Fruit fly (Drosophila melanogaster): ENCODE data around the gene CG5177.
A peak's percentile ranks its signal among the peaks of the same experiment; 100 is the strongest.

Gene CG5177

dm6 chr2L:7407638-7408037 lies 2.6 kb downstream of the CG5177 start:
- TF ChIP-seq dl (GFP tag; optimal IDR thresholded peaks at IDR 0.05; ENCODE audit: insufficient read depth in 1 of 2, partially characterized antibody in 2 of 2) (no peak), Rel (GFP tag; optimal IDR thresholded peaks at IDR 0.05) (no peak), Rel (tag; optimal IDR thresholded peaks at IDR 0.05) (no peak), sage (GFP tag; optimal IDR thresholded peaks at IDR 0.05) (no peak), OdsH (GFP tag; optimal IDR thresholded peaks at IDR 0.05) (no peak), N (GFP tag; optimal IDR thresholded peaks at IDR 0.05) (no peak), Dfd (GFP tag; optimal IDR thresholded peaks at IDR 0.05) (no peak), pan (optimal IDR thresholded peaks at IDR 0.05) (no peak), psq (GFP tag; optimal IDR thresholded peaks at IDR 0.05) (no peak), Hr83 (GFP tag; optimal IDR thresholded peaks at IDR 0.05; ENCODE audit: poor library complexity, severe bottlenecking) (no peak), Myc (optimal IDR thresholded peaks at IDR 0.05) (no peak)

- no peak for TF ChIP-seq br (GFP tag; optimal IDR thresholded peaks at IDR 0.05)
- no peak for TF ChIP-seq ey (GFP tag; optimal IDR thresholded peaks at IDR 0.05)
- no peak for TF ChIP-seq usp (GFP tag; optimal IDR thresholded peaks at IDR 0.05)
- TF ChIP-seq Vsx2 (GFP tag; optimal IDR thresholded peaks at IDR 0.05; ENCODE audit: partially characterized antibody): no peak
- TF ChIP-seq Myc (optimal IDR thresholded peaks at IDR 0.05): no peak
- TF ChIP-seq Mio (GFP tag; optimal IDR thresholded peaks at IDR 0.05): no peak
- TF ChIP-seq CG9705 (GFP tag; optimal IDR thresholded peaks at IDR 0.05): no peak
- TF ChIP-seq h (GFP tag; optimal IDR thresholded peaks at IDR 0.05): no peak
- no peak for TF ChIP-seq fru (GFP tag; optimal IDR thresholded peaks at IDR 0.05)
- TF ChIP-seq dl (GFP tag; optimal IDR thresholded peaks at IDR 0.05; ENCODE audit: insufficient read depth in 1 of 2, partially characterized antibody in 2 of 2): no peak
- TF ChIP-seq Dif (GFP tag; optimal IDR thresholded peaks at IDR 0.05; ENCODE audit: partially characterized antibody): no peak
- no peak for TF ChIP-seq dsf (GFP tag; optimal IDR thresholded peaks at IDR 0.05; ENCODE audit: borderline replicate concordance)
- TF ChIP-seq GATAd (GFP tag; optimal IDR thresholded peaks at IDR 0.05): no peak
- no peak for TF ChIP-seq dmrt93B (GFP tag; optimal IDR thresholded peaks at IDR 0.05)
Measured at dm6 chr2L:7409007-7409406, 4.0 kb downstream of the CG5177 start.

DNA sequence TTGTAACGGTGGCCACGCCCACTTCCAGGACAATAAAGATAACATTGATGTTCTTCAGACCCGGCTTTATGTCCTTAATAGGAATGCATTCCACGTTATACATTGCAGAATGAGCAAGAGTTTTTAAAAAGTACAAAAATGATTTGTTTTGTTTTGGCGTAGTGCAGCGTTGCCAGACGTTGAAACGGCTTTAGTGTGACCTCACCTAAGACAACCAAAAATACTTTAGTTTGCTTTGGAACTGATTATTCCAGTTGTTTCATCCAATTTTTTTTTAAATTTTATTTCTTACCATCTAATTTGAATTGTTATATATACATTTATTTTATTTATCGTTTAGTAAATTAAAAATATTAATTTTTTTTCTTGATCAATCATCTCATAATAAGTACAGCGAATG lies 4.6 kb downstream of the CG5177 start, which contains the start of gene CG5181:
CG5181 (minus strand) TSS at position 208 of the 400 bp plus-strand sequence.
- no peak for TF ChIP-seq psq (GFP tag; optimal IDR thresholded peaks at IDR 0.05)
- no peak for TF ChIP-seq dl (GFP tag; optimal IDR thresholded peaks at IDR 0.05; ENCODE audit: insufficient read depth in 1 of 2, partially characterized antibody in 2 of 2)
- no peak for TF ChIP-seq HLH106 (tag; optimal IDR thresholded peaks at IDR 0.05)
- TF ChIP-seq OdsH (GFP tag; optimal IDR thresholded peaks at IDR 0.05): no peak
- no peak for TF ChIP-seq N (GFP tag; optimal IDR thresholded peaks at IDR 0.05)
- TF ChIP-seq Dfd (GFP tag; optimal IDR thresholded peaks at IDR 0.05): no peak
- no peak for TF ChIP-seq brk (GFP tag; optimal IDR thresholded peaks at IDR 0.05)
- no peak for TF ChIP-seq fru (GFP tag; optimal IDR thresholded peaks at IDR 0.05)
- no peak for TF ChIP-seq dmrt93B (GFP tag; optimal IDR thresholded peaks at IDR 0.05)
- no peak for TF ChIP-seq sage (GFP tag; optimal IDR thresholded peaks at IDR 0.05)
- no peak for TF ChIP-seq tai (GFP tag; optimal IDR thresholded peaks at IDR 0.05)
- no peak for TF ChIP-seq jim (GFP tag; optimal IDR thresholded peaks at IDR 0.05)
- TF ChIP-seq Hnf4 (GFP tag; optimal IDR thresholded peaks at IDR 0.05): no peak
- TF ChIP-seq Hr78 (GFP tag; optimal IDR thresholded peaks at IDR 0.05): no peak
- TF ChIP-seq dsf (GFP tag; optimal IDR thresholded peaks at IDR 0.05; ENCODE audit: borderline replicate concordance): no peak
- no peak for TF ChIP-seq usp (GFP tag; optimal IDR thresholded peaks at IDR 0.05)
- TF ChIP-seq foxo (GFP tag; optimal IDR thresholded peaks at IDR 0.05): no peak

dm6 chr2L:7410609-7411008 lies 5.6 kb downstream of the CG5177 start, which contains the start of gene CG15818:
Gene CG15818 (plus strand): TSS chr2L:7410909.
- no peak for TF ChIP-seq tai (GFP tag; optimal IDR thresholded peaks at IDR 0.05)
- no peak for TF ChIP-seq lola (GFP tag; optimal IDR thresholded peaks at IDR 0.05)

dm6 chr2L:7411947-7412621 lies 7.1 kb downstream of the CG5177 start, which contains the start of gene chm:
Gene chm (plus strand): TSS chr2L:7412417.
- TF ChIP-seq Sp1 (GFP tag; optimal IDR thresholded peaks at IDR 0.05) (peak; percentile 50), ey (GFP tag; optimal IDR thresholded peaks at IDR 0.05) (peak; percentile 51), Myc (optimal IDR thresholded peaks at IDR 0.05) (no peak), br (GFP tag; optimal IDR thresholded peaks at IDR 0.05) (peak; percentile 19), N (GFP tag; optimal IDR thresholded peaks at IDR 0.05) (no peak), Hr83 (GFP tag; optimal IDR thresholded peaks at IDR 0.05; ENCODE audit: poor library complexity, severe bottlenecking) (peak; percentile 80), h (GFP tag; optimal IDR thresholded peaks at IDR 0.05) (peak; percentile 41), lola (GFP tag; optimal IDR thresholded peaks at IDR 0.05) (no peak), rgr (GFP tag; optimal IDR thresholded peaks at IDR 0.05) (peak; percentile 57), Rel (GFP tag; optimal IDR thresholded peaks at IDR 0.05) (no peak), Rel (tag; optimal IDR thresholded peaks at IDR 0.05) (peak; percentile 15), CrebA (GFP tag; optimal IDR thresholded peaks at IDR 0.05; ENCODE audit: borderline replicate concordance) (no peak), foxo (GFP tag; optimal IDR thresholded peaks at IDR 0.05) (peak in 1 of 2 experiments; percentile 44), Mio (GFP tag; optimal IDR thresholded peaks at IDR 0.05) (no peak), usp (GFP tag; optimal IDR thresholded peaks at IDR 0.05) (no peak), jim (GFP tag; optimal IDR thresholded peaks at IDR 0.05) (no peak), dl (GFP tag; optimal IDR thresholded peaks at IDR 0.05; ENCODE audit: insufficient read depth in 1 of 2, partially characterized antibody in 2 of 2) (no peak), HLH106 (tag; optimal IDR thresholded peaks at IDR 0.05) (peak; percentile 54), Vsx2 (GFP tag; optimal IDR thresholded peaks at IDR 0.05; ENCODE audit: partially characterized antibody) (no peak), CG9705 (GFP tag; optimal IDR thresholded peaks at IDR 0.05) (no peak), Abd-B (GFP tag; optimal IDR thresholded peaks at IDR 0.05) (no peak), dsf (GFP tag; optimal IDR thresholded peaks at IDR 0.05; ENCODE audit: borderline replicate concordance) (no peak), Hnf4 (GFP tag; optimal IDR thresholded peaks at IDR 0.05) (peak; percentile 40), Dif (GFP tag; optimal IDR thresholded peaks at IDR 0.05; ENCODE audit: partially characterized antibody) (no peak), woc (GFP tag; optimal IDR thresholded peaks at IDR 0.05) (peak; percentile 79), tai (GFP tag; optimal IDR thresholded peaks at IDR 0.05) (peak; percentile 70), fru (GFP tag; optimal IDR thresholded peaks at IDR 0.05) (peak; percentile 25)
